Worm (Caenorhabditis elegans) whole organism, midembryonic: ENCODE data around the gene R05G6.9.

Experiments
- T22C8.4 ChIP-seq: fragments of 200-800 bp; sonication (Bioruptor generic); IDR thresholded peaks from 2 replicates; pipeline ENCODE4 v1.3.6; 2022; ENCODE audit warnings: missing genetic modification characterization, missing compliant biosample characterization
- cog-1 ChIP-seq: sonication (generic microtip); optimal IDR thresholded peaks from 2 replicates; lab custom pipeline; 2016; ENCODE audit warnings: missing genetic modification characterization, missing compliant biosample characterization
- flt-1 ChIP-seq: fragments of 200-800 bp; sonication (Bioruptor generic); IDR thresholded peaks from 2 replicates; pipeline ENCODE4 v1.3.6; 2022; ENCODE audit warnings: missing genetic modification characterization, missing compliant biosample characterization
- klf-2 ChIP-seq: fragments of 200-800 bp; sonication (Bioruptor generic); conservative IDR thresholded peaks from 2 replicates; pipeline ENCODE4 v1.3.6; 2022; ENCODE audit warnings: missing genetic modification reagents, missing genetic modification characterization, missing compliant biosample characterization
- med-1 ChIP-seq: sonication (generic microtip); optimal IDR thresholded peaks from 2 replicates; lab custom pipeline; 2017; ENCODE audit warnings: missing genetic modification characterization, mild to moderate bottlenecking, missing compliant biosample characterization, antibody characterized with exemption, missing genetic modification reagents; ENCODE audit not compliant: insufficient read depth
- ref-1 ChIP-seq: fragments of 200-800 bp; sonication (Bioruptor generic); conservative IDR thresholded peaks from 2 replicates; pipeline ENCODE4 v1.3.6; 2022; ENCODE audit warnings: missing genetic modification reagents, missing genetic modification characterization, missing compliant biosample characterization
- tab-1 ChIP-seq: fragments of 200-800 bp; sonication (Bioruptor generic); IDR thresholded peaks from 2 replicates; pipeline ENCODE4 v1.3.6; 2022; ENCODE audit warnings: missing genetic modification characterization, missing compliant biosample characterization
- ztf-23 ChIP-seq: fragments of 200-800 bp; sonication (Bioruptor generic); IDR thresholded peaks from 2 replicates; pipeline ENCODE4 v1.3.6; 2022; ENCODE audit warnings: missing genetic modification reagents, missing genetic modification characterization, missing compliant biosample characterization
- ztf-29 ChIP-seq: fragments of 200-800 bp; sonication (Bioruptor generic); IDR thresholded peaks from 2 replicates; pipeline ENCODE4 v1.3.6; 2022; ENCODE audit warnings: missing genetic modification reagents, missing genetic modification characterization, missing compliant biosample characterization

DNA sequence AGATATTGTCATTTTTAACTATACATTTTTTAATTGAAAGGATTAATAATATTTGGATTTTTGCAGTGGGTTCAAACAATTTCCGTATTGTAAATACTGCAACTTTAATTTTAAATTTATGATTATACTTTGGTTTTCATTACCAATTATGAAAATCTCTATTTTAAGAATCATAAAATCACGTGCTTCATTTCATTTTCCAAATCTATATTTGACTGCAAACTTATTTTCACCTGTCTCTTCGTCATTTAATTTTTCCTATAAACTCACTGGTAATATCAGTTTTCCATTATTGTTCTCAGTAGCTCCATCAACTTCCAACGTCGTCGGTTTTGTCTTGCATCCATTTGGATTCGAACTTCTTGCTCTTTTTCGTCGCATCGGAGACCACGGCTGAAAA lies 16.3 kb upstream of the R05G6.9 start, which contains the start of gene R05G6.1:
- TF ChIP-seq flt-1 (GFP tag; lab: Robert Waterston, UW) = no peak
- TF ChIP-seq ref-1 (GFP tag; lab: Robert Waterston, UW) = no peak
- TF ChIP-seq ztf-23 (GFP tag; lab: Robert Waterston, UW) = no peak
- TF ChIP-seq med-1 (GFP tag; lab: Kevin White, UChicago) = no peak
- TF ChIP-seq klf-2 (GFP tag; lab: Robert Waterston, UW) = no peak
- TF ChIP-seq cog-1 (tag; lab: Kevin White, UChicago) = no peak
- no peak for TF ChIP-seq tab-1 (GFP tag; lab: Robert Waterston, UW)
- TF ChIP-seq T22C8.4 = no peak
- TF ChIP-seq ztf-29 (GFP tag; lab: Robert Waterston, UW) = no peak
